Fruit fly (Drosophila melanogaster) whole organism, embryonic: Measurements from ENCODE around the gene Osi7.

Experiments
- ATbp ChIP-seq: fragments of 200-800 bp; sonication (Bioruptor generic); optimal IDR thresholded peaks from 2 replicates; lab custom pipeline; 2017; ENCODE audit warnings: missing biosample characterization, mild to moderate bottlenecking, missing genetic modification characterization, missing genetic modification reagents
- Atf-2 ChIP-seq: fragments of 200-800 bp; sonication (Bioruptor generic); optimal IDR thresholded peaks from 2 replicates; lab custom pipeline; 2016; ENCODE audit warnings: missing biosample characterization, missing genetic modification characterization
- CG10147 ChIP-seq: fragments of 200-800 bp; sonication (Bioruptor generic); optimal IDR thresholded peaks from 2 replicates; lab custom pipeline; 2019; ENCODE audit warnings: missing biosample characterization, mild to moderate bottlenecking, missing genetic modification characterization, moderate library complexity
- CG11504 ChIP-seq: fragments of 200-800 bp; sonication (Bioruptor generic); optimal IDR thresholded peaks from 3 replicates; lab custom pipeline; 2019; ENCODE audit warnings: missing biosample characterization, mild to moderate bottlenecking, missing genetic modification characterization, moderate library complexity
- CG14014 ChIP-seq: fragments of 200-800 bp; sonication (Bioruptor generic); IDR thresholded peaks from 2 replicates; pipeline ENCODE4 v1.3.6; 2022; ENCODE audit warnings: missing biosample characterization, missing genetic modification characterization
- CG15011 ChIP-seq: fragments of 200-800 bp; sonication (Bioruptor generic); optimal IDR thresholded peaks from 3 replicates; lab custom pipeline; 2018; ENCODE audit warnings: missing biosample characterization, mild to moderate bottlenecking, missing genetic modification characterization
- CG1529 ChIP-seq: fragments of 200-800 bp; sonication (Bioruptor generic); optimal IDR thresholded peaks from 3 replicates; lab custom pipeline; 2018; ENCODE audit warnings: missing biosample characterization, missing genetic modification characterization
- CG17359 ChIP-seq: fragments of 200-800 bp; sonication (Bioruptor generic); optimal IDR thresholded peaks from 3 replicates; lab custom pipeline; 2018; ENCODE audit warnings: missing biosample characterization, mild to moderate bottlenecking, missing genetic modification characterization, moderate library complexity
- CG2199 ChIP-seq: fragments of 200-800 bp; sonication (Bioruptor generic); IDR thresholded peaks from 3 replicates; pipeline ENCODE4 v1.3.6; 2022; ENCODE audit warnings: missing biosample characterization, missing genetic modification characterization
- CG3163 ChIP-seq: fragments of 200-800 bp; sonication (Bioruptor generic); optimal IDR thresholded peaks from 3 replicates; lab custom pipeline; 2016; ENCODE audit warnings: missing biosample characterization, missing genetic modification characterization
- CG32772 ChIP-seq: fragments of 200-800 bp; sonication (Bioruptor generic); IDR thresholded peaks from 2 replicates; pipeline ENCODE4 v1.3.6; 2022; ENCODE audit warnings: missing biosample characterization, missing genetic modification characterization
- CG43689 ChIP-seq: fragments of 200-800 bp; sonication (Bioruptor generic); IDR thresholded peaks from 2 replicates; pipeline ENCODE4 v1.3.6; 2022; ENCODE audit warnings: missing biosample characterization, missing genetic modification characterization
- CG4617 ChIP-seq: fragments of 200-800 bp; sonication (Bioruptor generic); optimal IDR thresholded peaks from 3 replicates; lab custom pipeline; 2016; ENCODE audit warnings: missing biosample characterization, missing genetic modification characterization, borderline replicate concordance
- CG8944 ChIP-seq: fragments of 200-800 bp; sonication (Bioruptor generic); optimal IDR thresholded peaks from 3 replicates; lab custom pipeline; 2016; ENCODE audit warnings: missing biosample characterization, missing genetic modification characterization
- CG9932 ChIP-seq: fragments of 200-800 bp; sonication (Bioruptor generic); IDR thresholded peaks from 2 replicates; pipeline ENCODE4 v1.3.6; 2022; ENCODE audit warnings: missing biosample characterization, missing genetic modification characterization
- Doc3 ChIP-seq: fragments of 200-800 bp; sonication (Bioruptor generic); IDR thresholded peaks from 3 replicates; pipeline ENCODE4 v1.3.6; 2022; ENCODE audit warnings: missing biosample characterization, missing genetic modification characterization; ENCODE audit not compliant: partially characterized antibody
- ERR ChIP-seq: fragments of 200-800 bp; sonication (Bioruptor generic); optimal IDR thresholded peaks from 2 replicates; lab custom pipeline; 2016; ENCODE audit warnings: missing biosample characterization, missing genetic modification characterization
- H2.0 ChIP-seq: fragments of 200-800 bp; sonication (Bioruptor generic); IDR thresholded peaks from 2 replicates; pipeline ENCODE4 v1.3.6; 2022; ENCODE audit warnings: missing biosample characterization, missing genetic modification characterization
- HLH3B ChIP-seq: fragments of 200-800 bp; sonication (Bioruptor generic); IDR thresholded peaks from 2 replicates; pipeline ENCODE4 v1.3.6; 2022; ENCODE audit warnings: missing biosample characterization, missing genetic modification characterization
- Hmx ChIP-seq: fragments of 200-800 bp; sonication (Bioruptor generic); optimal IDR thresholded peaks from 2 replicates; lab custom pipeline; 2016; ENCODE audit warnings: missing biosample characterization, missing genetic modification characterization
- Hsf ChIP-seq: fragments of 200-800 bp; sonication (Bioruptor generic); optimal IDR thresholded peaks from 3 replicates; lab custom pipeline; 2016; ENCODE audit warnings: missing biosample characterization, missing genetic modification characterization
- Jarid2 ChIP-seq: fragments of 200-800 bp; sonication (Bioruptor generic); optimal IDR thresholded peaks from 3 replicates; lab custom pipeline; 2017; ENCODE audit warnings: mild to moderate bottlenecking, missing biosample characterization, missing genetic modification reagents, missing genetic modification characterization
- Neu2 ChIP-seq: fragments of 200-800 bp; sonication (Bioruptor generic); optimal IDR thresholded peaks from 3 replicates; lab custom pipeline; 2016; ENCODE audit warnings: missing biosample characterization, missing genetic modification characterization, borderline replicate concordance
- Rfx ChIP-seq: fragments of 200-800 bp; sonication (Bioruptor generic); IDR thresholded peaks from 2 replicates; pipeline ENCODE4 v1.3.6; 2022; ENCODE audit warnings: missing biosample characterization, missing genetic modification characterization
- Sin3A ChIP-seq: fragments of >200 bp; optimal IDR thresholded peaks from 2 replicates; lab custom pipeline; 2018
- Trl ChIP-seq, 3 experiments: fragments of >200 bp in 2 of 3; fragments of 200-800 bp in 1 of 3; sonication (Bioruptor generic) in 1 of 3; optimal IDR thresholded peaks; 2 replicates in 1 of 3; 3 replicates in 2 of 3; lab custom pipeline; 2016 to 2017; ENCODE audit warnings: missing biosample characterization in 1 of 3, missing genetic modification characterization in 1 of 3
- al ChIP-seq: fragments of 200-800 bp; sonication (Bioruptor generic); IDR thresholded peaks from 2 replicates; pipeline ENCODE4 v1.3.6; 2022; ENCODE audit warnings: missing biosample characterization, missing genetic modification characterization
- bcd ChIP-seq: fragments of 200-800 bp; sonication (Bioruptor generic); optimal IDR thresholded peaks from 2 replicates; lab custom pipeline; 2017; ENCODE audit warnings: missing biosample characterization, mild to moderate bottlenecking, missing genetic modification characterization
- bowl ChIP-seq: fragments of 200-800 bp; sonication (Bioruptor generic); IDR thresholded peaks from 2 replicates; pipeline ENCODE4 v1.3.6; 2022; ENCODE audit warnings: missing biosample characterization, missing genetic modification characterization
- cg ChIP-seq: fragments of 200-800 bp; sonication (Bioruptor generic); optimal IDR thresholded peaks from 3 replicates; lab custom pipeline; 2019; ENCODE audit warnings: missing biosample characterization, mild to moderate bottlenecking, missing genetic modification characterization, moderate library complexity
- dimm ChIP-seq: fragments of 200-800 bp; sonication (Bioruptor generic); IDR thresholded peaks from 2 replicates; pipeline ENCODE4 v1.3.6; 2022; ENCODE audit warnings: missing biosample characterization, missing genetic modification characterization
- disco-r ChIP-seq: fragments of 200-800 bp; sonication (Bioruptor generic); optimal IDR thresholded peaks from 2 replicates; lab custom pipeline; 2016; ENCODE audit warnings: missing biosample characterization, missing genetic modification characterization
- gfzf ChIP-seq: fragments of 200-800 bp; sonication (Bioruptor generic); optimal IDR thresholded peaks from 2 replicates; lab custom pipeline; 2016; ENCODE audit warnings: missing biosample characterization, mild to moderate bottlenecking, missing genetic modification characterization, moderate library complexity
- grau ChIP-seq: fragments of 200-800 bp; optimal IDR thresholded peaks from 3 replicates; lab custom pipeline; 2019; ENCODE audit warnings: missing biosample characterization, mild to moderate bottlenecking, missing genetic modification characterization, moderate library complexity
- gsb ChIP-seq: fragments of 200-800 bp; sonication (Bioruptor generic); IDR thresholded peaks from 2 replicates; pipeline ENCODE4 v1.3.6; 2022; ENCODE audit warnings: missing biosample characterization, missing genetic modification characterization
- gt ChIP-seq: fragments of 200-800 bp; sonication (Bioruptor generic); IDR thresholded peaks from 2 replicates; pipeline ENCODE4 v1.3.6; 2022; ENCODE audit warnings: missing biosample characterization, missing genetic modification characterization
- hb ChIP-seq: fragments of 200-800 bp; sonication (Bioruptor generic); IDR thresholded peaks from 3 replicates; pipeline ENCODE4 v1.3.6; 2022; ENCODE audit warnings: missing biosample characterization, missing genetic modification characterization; ENCODE audit not compliant: partially characterized antibody
- inv ChIP-seq: fragments of 200-800 bp; sonication (Bioruptor generic); IDR thresholded peaks from 2 replicates; pipeline ENCODE4 v1.3.6; 2022; ENCODE audit warnings: missing biosample characterization, missing genetic modification characterization; ENCODE audit not compliant: partially characterized antibody
- jing ChIP-seq: fragments of 200-800 bp; sonication (Bioruptor generic); optimal IDR thresholded peaks from 2 replicates; lab custom pipeline; 2018; ENCODE audit warnings: missing biosample characterization, mild to moderate bottlenecking, missing genetic modification characterization
- kah ChIP-seq: fragments of 200-800 bp; sonication (Bioruptor generic); optimal IDR thresholded peaks from 2 replicates; lab custom pipeline; 2018; ENCODE audit warnings: missing biosample characterization, mild to moderate bottlenecking, missing genetic modification characterization
- kay ChIP-seq: fragments of 200-800 bp; sonication (Bioruptor generic); optimal IDR thresholded peaks from 2 replicates; lab custom pipeline; 2016; ENCODE audit warnings: missing biosample characterization, missing genetic modification characterization
- klu ChIP-seq: fragments of 200-800 bp; sonication (Bioruptor generic); IDR thresholded peaks from 2 replicates; pipeline ENCODE4 v1.3.6; 2022; ENCODE audit warnings: missing biosample characterization, missing genetic modification characterization
- pfk ChIP-seq: fragments of 200-800 bp; sonication (Bioruptor generic); optimal IDR thresholded peaks from 2 replicates; lab custom pipeline; 2018; ENCODE audit warnings: missing biosample characterization, mild to moderate bottlenecking, missing genetic modification characterization, moderate library complexity
- pros ChIP-seq: fragments of 200-800 bp; sonication (Bioruptor generic); optimal IDR thresholded peaks from 3 replicates; lab custom pipeline; 2019; ENCODE audit warnings: missing biosample characterization, mild to moderate bottlenecking, missing genetic modification characterization, moderate library complexity
- ro ChIP-seq: fragments of 200-800 bp; sonication (Bioruptor generic); IDR thresholded peaks from 2 replicates; pipeline ENCODE4 v1.3.6; 2022; ENCODE audit warnings: missing biosample characterization, missing genetic modification characterization
- sd ChIP-seq: fragments of 200-800 bp; sonication (Bioruptor generic); optimal IDR thresholded peaks from 3 replicates; lab custom pipeline; 2018; ENCODE audit warnings: missing biosample characterization, mild to moderate bottlenecking, missing genetic modification characterization, moderate library complexity
- trem ChIP-seq: fragments of 200-800 bp; optimal IDR thresholded peaks from 3 replicates; lab custom pipeline; 2019; ENCODE audit warnings: missing biosample characterization, mild to moderate bottlenecking, missing genetic modification characterization, moderate library complexity
- wek ChIP-seq: fragments of 200-800 bp; sonication (Bioruptor generic); optimal IDR thresholded peaks from 3 replicates; lab custom pipeline; 2018; ENCODE audit warnings: missing biosample characterization, mild to moderate bottlenecking, missing genetic modification characterization, moderate library complexity
- wor ChIP-seq: fragments of 200-800 bp; sonication (Bioruptor generic); IDR thresholded peaks from 2 replicates; pipeline ENCODE4 v1.3.6; 2022; ENCODE audit warnings: missing biosample characterization, missing genetic modification characterization
- zen2 ChIP-seq: fragments of 200-800 bp; sonication (Bioruptor generic); IDR thresholded peaks from 3 replicates; pipeline ENCODE4 v1.3.6; 2022; ENCODE audit warnings: missing biosample characterization, missing genetic modification characterization; ENCODE audit not compliant: partially characterized antibody

The Osi7 gene

DNA sequence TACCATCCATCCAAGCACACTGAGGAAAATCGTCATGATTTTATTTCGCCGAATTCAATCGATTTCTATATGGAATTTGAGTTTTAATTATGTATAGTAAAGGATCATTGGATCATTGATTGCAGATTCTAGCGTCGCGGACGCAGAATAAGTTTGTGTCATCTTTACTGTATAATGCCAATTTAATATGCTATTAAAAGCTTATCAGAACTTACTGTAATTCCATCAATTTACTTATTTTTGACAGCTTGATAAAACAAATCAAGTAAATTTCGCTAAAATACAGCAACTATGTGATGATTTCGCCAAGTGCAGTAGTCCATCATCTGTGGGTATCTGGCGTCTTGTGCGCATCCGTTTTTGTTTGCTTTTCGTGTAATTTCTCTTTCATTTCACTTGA, 15.7 kb upstream of the Osi7 start (continued):
- TF ChIP-seq kah: no peak
- no peak for TF ChIP-seq Rfx (GFP tag; lab: Robert Waterston, UW)
- no peak for TF ChIP-seq klu (GFP tag; lab: Robert Waterston, UW)
- TF ChIP-seq CG1529: no peak
- no peak for TF ChIP-seq Hsf
- no peak for TF ChIP-seq trem (tag; lab: Kevin White, UChicago)
- no peak for TF ChIP-seq disco-r (GFP tag; lab: Kevin White, UChicago)
- no peak for TF ChIP-seq Jarid2 (GFP tag; lab: Kevin White, UChicago)
- TF ChIP-seq CG11504 (tag; lab: Kevin White, UChicago): peak; percentile 63
- no peak for TF ChIP-seq CG10147 (GFP tag; lab: Kevin White, UChicago)

DNA sequence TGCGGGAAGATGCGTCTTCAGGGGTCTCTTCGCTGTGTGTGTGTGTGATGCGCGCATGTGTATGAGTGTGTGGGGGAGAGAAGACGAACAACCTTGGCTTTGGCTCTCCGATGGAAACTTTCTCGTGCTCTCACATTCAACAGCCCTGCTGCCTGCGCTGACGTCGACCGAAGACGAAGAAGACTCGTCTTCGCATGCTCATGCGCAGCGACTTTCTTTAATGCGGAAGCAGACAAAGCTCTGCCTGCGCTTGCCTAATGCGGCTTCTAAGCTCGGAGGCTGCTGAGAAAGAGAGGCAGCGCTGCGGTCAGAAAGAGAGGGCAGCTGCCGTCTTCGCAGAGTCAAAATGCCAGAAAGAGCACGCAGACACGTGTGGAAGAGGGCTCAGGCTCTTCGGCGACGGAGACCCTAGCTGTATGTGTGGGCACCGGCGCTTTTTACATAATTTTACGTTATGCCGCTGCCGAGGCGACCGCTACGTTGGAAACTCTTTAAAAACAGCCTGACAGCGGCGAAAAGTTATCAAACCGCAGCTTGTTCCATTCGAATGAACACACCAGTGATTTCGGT, 14.5 kb upstream of the Osi7 start, which contains the start of gene Osi6:
TSS of gene Osi6 (plus strand) at position 520 of the 570 bp plus-strand sequence.
- TF ChIP-seq kay (GFP tag; lab: Kevin White, UChicago) (no peak), CG9932 (GFP tag; lab: Robert Waterston, UW) (no peak), bcd (GFP tag; lab: Kevin White, UChicago) (no peak), dimm (no peak), CG8944 (GFP tag; lab: Kevin White, UChicago) (no peak), HLH3B (GFP tag; lab: Robert Waterston, UW) (no peak), wor (GFP tag; lab: Robert Waterston, UW) (no peak), bowl (GFP tag; lab: Robert Waterston, UW) (no peak), ro (no peak), grau (no peak), gsb (GFP tag; lab: Robert Waterston, UW) (no peak), pfk (GFP tag; lab: Kevin White, UChicago) (no peak), Trl (optimal IDR thresholded peaks at IDR 0.05; lab: Kevin White, UChicago) (peak in 1 of 2 experiments; percentile 30), Trl (GFP tag; optimal IDR thresholded peaks at IDR 0.05; lab: Kevin White, UChicago) (no peak), sd (tag; lab: Kevin White, UChicago) (no peak), gfzf (no peak), cg (peak; percentile 46), CG17359 (tag; lab: Kevin White, UChicago) (no peak), CG3163 (peak; percentile 33), Atf-2 (GFP tag; lab: Kevin White, UChicago) (no peak), ERR (GFP tag; lab: Kevin White, UChicago) (no peak), ATbp (GFP tag; lab: Kevin White, UChicago) (no peak), zen2 (GFP tag; lab: Robert Waterston, UW) (no peak), CG2199 (GFP tag; lab: Robert Waterston, UW) (no peak), Doc3 (GFP tag; lab: Robert Waterston, UW) (no peak), CG4617 (GFP tag; lab: Kevin White, UChicago) (no peak), Neu2 (GFP tag; lab: Kevin White, UChicago) (no peak), CG32772 (no peak), al (GFP tag; lab: Robert Waterston, UW) (no peak), jing (no peak), H2.0 (GFP tag; lab: Robert Waterston, UW) (no peak), wek (GFP tag; lab: Kevin White, UChicago) (no peak), Sin3A (lab: Kevin White, UChicago) (no peak), Hmx (no peak), CG14014 (no peak), CG15011 (GFP tag; lab: Kevin White, UChicago) (no peak), CG43689 (GFP tag; lab: Robert Waterston, UW) (no peak), hb (GFP tag; lab: Robert Waterston, UW) (no peak), gt (no peak), inv (GFP tag; lab: Robert Waterston, UW) (no peak), pros (peak; percentile 90)
